Fruit fly (Drosophila melanogaster): ENCODE measurements around the gene CG32640.

CG32640 gene

DNA sequence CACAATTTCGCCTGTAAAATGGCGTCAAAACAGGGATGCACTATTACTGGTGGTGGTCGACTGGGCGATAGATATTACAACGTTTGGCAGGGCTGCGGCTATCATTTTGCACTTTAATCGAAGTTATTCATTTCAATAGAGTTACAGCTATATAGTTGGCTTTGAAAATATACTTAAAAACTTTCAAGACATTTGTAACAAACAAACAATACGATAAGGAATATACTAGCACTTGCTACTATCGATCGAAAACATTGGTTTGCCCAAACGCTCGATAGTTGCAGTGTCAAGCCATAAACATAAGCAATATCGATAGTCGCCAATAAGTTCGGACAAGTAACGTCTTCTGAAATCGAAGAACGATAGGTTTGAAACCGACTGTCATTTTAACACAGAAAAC is 18.3 kb upstream of the CG32640 start, which contains the start of the genes Bap60 and CG12096 (continued):
- TF ChIP-seq D (optimal IDR thresholded peaks at IDR 0.05) (no peak), D (GFP tag; optimal IDR thresholded peaks at IDR 0.05) (peak; percentile 6), CG17361 (GFP tag; IDR thresholded peaks at IDR 0.05) (peak; percentile 84), CG16863 (GFP tag; optimal IDR thresholded peaks at IDR 0.05) (peak; percentile 71), CG18011 (GFP tag; optimal IDR thresholded peaks at IDR 0.05) (peak; percentile 68), CG12769 (tag; optimal IDR thresholded peaks at IDR 0.05) (no peak)

DNA sequence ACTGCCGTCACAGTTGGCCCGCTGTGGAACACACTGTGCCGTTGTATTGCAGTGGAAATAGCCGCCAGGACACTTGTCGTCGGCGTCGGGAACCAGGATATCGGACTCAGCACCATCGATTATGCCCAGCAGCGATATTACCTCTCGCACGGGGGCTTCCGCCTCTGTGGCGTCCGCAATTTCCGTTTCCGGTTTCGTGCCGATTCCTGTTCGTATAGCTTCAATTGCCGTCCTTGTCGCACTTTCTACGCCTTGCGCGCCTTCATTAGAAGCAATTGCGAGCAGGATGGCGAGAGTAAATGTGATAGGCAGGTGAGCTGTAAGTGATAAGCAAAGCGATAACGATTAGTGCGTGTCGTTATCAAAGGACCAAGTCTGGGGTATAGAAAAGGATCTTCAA is 4.9 kb upstream of the CG32640 start:
- no peak for TF ChIP-seq CG6175 (GFP tag; IDR thresholded peaks at IDR 0.05)
- TF ChIP-seq CG9876 (GFP tag; optimal IDR thresholded peaks at IDR 0.05) = no peak
- peak; percentile 68 for TF ChIP-seq CG7271 (tag; optimal IDR thresholded peaks at IDR 0.05)
- TF ChIP-seq Ets97D (GFP tag; optimal IDR thresholded peaks at IDR 0.05) = peak; percentile 26
- peak; percentile 70 for TF ChIP-seq CG15479 (GFP tag; optimal IDR thresholded peaks at IDR 0.05)
- TF ChIP-seq zen (tag; optimal IDR thresholded peaks at IDR 0.05) = peak; percentile 15
- peak; percentile 32 for TF ChIP-seq Med (GFP tag)
- no peak for TF ChIP-seq PHDP (tag; optimal IDR thresholded peaks at IDR 0.05)

DNA sequence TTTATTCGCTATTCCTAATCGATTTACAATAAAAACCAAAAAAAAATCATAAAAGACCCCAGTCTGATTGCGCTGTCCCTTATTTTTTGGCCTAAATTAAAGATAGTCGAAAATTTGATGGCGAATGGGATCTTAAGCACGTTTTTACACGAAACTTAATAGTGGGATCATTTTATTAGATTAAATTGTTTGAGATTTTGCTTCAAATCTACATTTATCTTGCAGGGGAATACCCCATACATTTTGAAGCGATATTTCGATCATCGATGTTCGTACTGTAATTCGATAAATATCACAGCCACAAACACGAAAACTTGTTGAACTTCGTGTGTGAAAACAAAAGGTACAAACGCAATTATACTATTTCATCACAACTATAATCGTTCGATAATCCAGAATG is 6.4 kb downstream of the CG32640 start, which contains the start of gene CG32641:
Gene CG32641, plus strand, starts transcription at position 301 of the 400 bp plus-strand sequence.
- 0 out of 3 replicates have a peak, but pooled peaks have one; percentile 45 for TF ChIP-seq CG7357 (GFP tag; IDR thresholded peaks at IDR 0.05)
- peak; percentile 38; the same call in 1 of the 2 replicates for TF ChIP-seq CG9932 (GFP tag; IDR thresholded peaks at IDR 0.05)
- 0 out of 4 replicates have a peak, but pooled peaks have one; percentile 13 for TF ChIP-seq chinmo (GFP tag; IDR thresholded peaks at IDR 0.05; ENCODE audit: partially characterized antibody)
- TF ChIP-seq zen2 (GFP tag; IDR thresholded peaks at IDR 0.05; ENCODE audit: partially characterized antibody) = peak; percentile 45; the same call in 1 of the 3 replicates
- 0 out of 2 replicates have a peak, but pooled peaks have one; percentile 3 for TF ChIP-seq onecut (GFP tag; IDR thresholded peaks at IDR 0.05)
- 0 out of 3 replicates have a peak, but pooled peaks have one; percentile 23 for TF ChIP-seq CG16813 (GFP tag; IDR thresholded peaks at IDR 0.05; ENCODE audit: partially characterized antibody)
- TF ChIP-seq bbx (GFP tag; IDR thresholded peaks at IDR 0.05; ENCODE audit: partially characterized antibody) = peak; percentile 61
- 0 out of 2 replicates have a peak, but pooled peaks have one; percentile 32 for TF ChIP-seq Scr (GFP tag; IDR thresholded peaks at IDR 0.05; ENCODE audit: partially characterized antibody)
- peak; percentile 38; the same call in 1 of the 3 replicates for TF ChIP-seq knrl (GFP tag; IDR thresholded peaks at IDR 0.05; ENCODE audit: partially characterized antibody)
- TF ChIP-seq CG6791 (GFP tag; IDR thresholded peaks at IDR 0.05; ENCODE audit: partially characterized antibody) = 0 out of 3 replicates have a peak, but pooled peaks have one; percentile 47
- TF ChIP-seq CG2129 (GFP tag; IDR thresholded peaks at IDR 0.05; ENCODE audit: partially characterized antibody) = 0 out of 2 replicates have a peak, but pooled peaks have one; percentile 10
- TF ChIP-seq Dref (GFP tag; IDR thresholded peaks at IDR 0.05) = peak; percentile 44; the same call in 1 of the 2 replicates
- peak; percentile 47; the same call in 1 of the 2 replicates for TF ChIP-seq inv (GFP tag; IDR thresholded peaks at IDR 0.05; ENCODE audit: partially characterized antibody)
- peak; percentile 9; the same call in 1 of the 2 replicates for TF ChIP-seq MBD-R2 (GFP tag; IDR thresholded peaks at IDR 0.05)
- TF ChIP-seq Xrp1 (GFP tag; IDR thresholded peaks at IDR 0.05) = peak; percentile 23; the same call in 1 of the 2 replicates

dm6 chrX:13189032-13189431 is 11.2 kb downstream of the CG32640 start, which contains the start of gene Lgr4:
Gene Lgr4, minus strand, starts transcription at chrX:13189164.
- TF ChIP-seq pros (GFP tag; optimal IDR thresholded peaks at IDR 0.05) (no peak), ci (GFP tag; IDR thresholded peaks at IDR 0.05) (0 out of 3 replicates have a peak, but pooled peaks have one; percentile 35), CG6175 (GFP tag; IDR thresholded peaks at IDR 0.05) (peak; percentile 65; the same call in 2 of the 3 replicates), CG11723 (GFP tag; optimal IDR thresholded peaks at IDR 0.05) (no peak), danr (GFP tag; IDR thresholded peaks at IDR 0.05) (0 out of 2 replicates have a peak, but pooled peaks have one; percentile 23), CG3065 (GFP tag; optimal IDR thresholded peaks at IDR 0.05) (peak; percentile 5), kah (GFP tag; optimal IDR thresholded peaks at IDR 0.05) (peak; percentile 41), Dp (GFP tag; optimal IDR thresholded peaks at IDR 0.05) (peak; percentile 22), sr (GFP tag; IDR thresholded peaks at IDR 0.05) (0 out of 3 replicates have a peak, but pooled peaks have one; percentile 28), Med (GFP tag) (peak; percentile 37)

Data from whole organism, embryonic.